Fruit fly (Drosophila melanogaster): Measurements from ENCODE around the gene CG46304.

DNA sequence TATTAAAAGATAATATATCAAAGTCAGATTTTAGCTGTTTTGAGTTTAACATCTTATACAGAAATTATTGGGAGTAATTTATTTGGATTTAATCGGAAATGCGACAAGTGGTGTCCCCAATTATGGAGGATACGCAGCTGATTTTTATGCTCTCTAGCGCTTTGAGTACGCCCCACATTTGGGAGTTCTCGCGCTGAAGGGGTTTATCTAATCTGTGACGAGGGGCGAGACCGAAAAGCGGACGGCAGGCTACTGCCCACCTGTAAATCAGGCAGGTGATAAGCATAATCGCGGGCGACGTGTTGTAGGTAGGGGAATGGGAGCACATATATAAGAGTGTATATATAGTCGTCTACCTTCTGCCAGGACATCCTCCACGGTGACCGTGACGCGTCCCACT lies 21.8 kb downstream of the CG46304 start:
- TF ChIP-seq fkh (GFP tag; optimal IDR thresholded peaks at IDR 0.05) (no peak), Smox (GFP tag; optimal IDR thresholded peaks at IDR 0.05) (no peak), Sox102F (GFP tag; optimal IDR thresholded peaks at IDR 0.05) (no peak), Hr38 (GFP tag; optimal IDR thresholded peaks at IDR 0.05) (no peak), lz (GFP tag; optimal IDR thresholded peaks at IDR 0.05) (no peak), Sox14 (GFP tag; optimal IDR thresholded peaks at IDR 0.05) (no peak), CG6854 (GFP tag; optimal IDR thresholded peaks at IDR 0.05) (no peak), ss (GFP tag; optimal IDR thresholded peaks at IDR 0.05) (no peak), Gug (GFP tag; IDR thresholded peaks at IDR 0.05) (no peak), pdm3 (GFP tag; optimal IDR thresholded peaks at IDR 0.05) (no peak), Eip75B (GFP tag; optimal IDR thresholded peaks at IDR 0.05) (no peak), salr (GFP tag; optimal IDR thresholded peaks at IDR 0.05) (no peak), CG8119 (GFP tag; IDR thresholded peaks at IDR 0.05) (no peak), CG6792 (GFP tag; optimal IDR thresholded peaks at IDR 0.05) (no peak)
